Worm (Caenorhabditis elegans) whole organism, L2 larva: ENCODE data around the gene Y38H6C.9.

ENCODE experiments used
- C34F6.9 ChIP-seq: fragments of 150-350 bp; optimal IDR thresholded peaks from 2 replicates; lab custom pipeline; 2014; ENCODE audit warnings: missing biosample characterization, missing genetic modification characterization
- R02D3.7 ChIP-seq: fragments of 150-350 bp; optimal IDR thresholded peaks from 2 replicates; lab custom pipeline; 2014; ENCODE audit warnings: missing biosample characterization, missing genetic modification characterization
- Y55F3AM.14 ChIP-seq: fragments of 200-800 bp; sonication (Bioruptor generic); optimal IDR thresholded peaks from 2 replicates; lab custom pipeline; 2018; ENCODE audit warnings: mild to moderate bottlenecking, missing genetic modification characterization, missing compliant biosample characterization
- aly-2 ChIP-seq: fragments of 150-350 bp; optimal IDR thresholded peaks from 2 replicates; lab custom pipeline; 2014; ENCODE audit warnings: missing biosample characterization, missing genetic modification characterization
- ama-1 ChIP-seq: fragments of 150-350 bp; optimal IDR thresholded peaks from 2 replicates; lab custom pipeline; 2018; ENCODE audit warnings: inconsistent platforms
- blmp-1 ChIP-seq: sonication (generic microtip); optimal IDR thresholded peaks from 2 replicates; lab custom pipeline; 2017; ENCODE audit warnings: missing genetic modification characterization, mild to moderate bottlenecking, missing compliant biosample characterization, antibody characterized with exemption, moderate library complexity; ENCODE audit not compliant: insufficient read depth
- crh-2 ChIP-seq: sonication (generic microtip); optimal IDR thresholded peaks from 2 replicates; lab custom pipeline; 2017; ENCODE audit warnings: missing biosample characterization, missing genetic modification characterization
- egl-27 ChIP-seq: sonication (generic microtip); optimal IDR thresholded peaks from 3 replicates; lab custom pipeline; 2017; ENCODE audit warnings: missing biosample characterization, missing genetic modification reagents, missing genetic modification characterization
- elt-1 ChIP-seq: fragments of 150-350 bp; optimal IDR thresholded peaks from 2 replicates; lab custom pipeline; 2014; ENCODE audit warnings: missing biosample characterization, missing genetic modification characterization
- fos-1 ChIP-seq: fragments of 150-350 bp; optimal IDR thresholded peaks from 2 replicates; lab custom pipeline; 2014; ENCODE audit warnings: missing biosample characterization, missing genetic modification characterization
- gmeb-1 ChIP-seq: fragments of 150-350 bp; optimal IDR thresholded peaks from 2 replicates; lab custom pipeline; 2014; ENCODE audit warnings: missing biosample characterization, missing genetic modification characterization
- lin-11 ChIP-seq: fragments of 150-350 bp; sonication (generic microtip); optimal IDR thresholded peaks from 2 replicates; lab custom pipeline; 2014; ENCODE audit warnings: missing biosample characterization, missing genetic modification characterization, inconsistent platforms, mixed read lengths
- lin-39 ChIP-seq: fragments of 150-350 bp; optimal IDR thresholded peaks from 2 replicates; lab custom pipeline; 2014; ENCODE audit warnings: missing biosample characterization, missing genetic modification reagents, missing genetic modification characterization
- lsy-2 ChIP-seq, 2 experiments: fragments of 150-350 bp in 1 of 2; sonication (generic microtip) in 1 of 2; optimal IDR thresholded peaks; 2 replicates each; lab custom pipeline; 2014 to 2017; ENCODE audit warnings: missing biosample characterization in 2 of 2, missing genetic modification characterization in 2 of 2
- mab-5 ChIP-seq: fragments of 150-350 bp; optimal IDR thresholded peaks from 2 replicates; lab custom pipeline; 2014; ENCODE audit warnings: missing biosample characterization, missing genetic modification characterization
- mbf-1 ChIP-seq: sonication (generic microtip); optimal IDR thresholded peaks from 2 replicates; lab custom pipeline; 2017; ENCODE audit warnings: missing biosample characterization, missing genetic modification characterization
- nhr-11 ChIP-seq: fragments of 150-350 bp; optimal IDR thresholded peaks from 2 replicates; lab custom pipeline; 2014; ENCODE audit warnings: missing biosample characterization, missing genetic modification characterization
- nhr-12 ChIP-seq: fragments of 150-350 bp; optimal IDR thresholded peaks from 2 replicates; lab custom pipeline; 2014; ENCODE audit warnings: missing biosample characterization, missing genetic modification characterization
- nhr-129 ChIP-seq: fragments of 150-350 bp; optimal IDR thresholded peaks from 2 replicates; lab custom pipeline; 2014; ENCODE audit warnings: missing biosample characterization, missing genetic modification characterization
- nhr-23 ChIP-seq: fragments of 150-350 bp; optimal IDR thresholded peaks from 2 replicates; lab custom pipeline; 2014; ENCODE audit warnings: missing biosample characterization, missing genetic modification reagents, missing genetic modification characterization
- nhr-237 ChIP-seq: fragments of 150-350 bp; optimal IDR thresholded peaks from 2 replicates; lab custom pipeline; 2014; ENCODE audit warnings: missing biosample characterization, missing genetic modification characterization
- nhr-25 ChIP-seq: fragments of 150-350 bp; sonication (generic microtip); optimal IDR thresholded peaks from 3 replicates; lab custom pipeline; 2014; ENCODE audit warnings: missing biosample characterization, missing genetic modification characterization
- nhr-77 ChIP-seq: fragments of 150-350 bp; optimal IDR thresholded peaks from 2 replicates; lab custom pipeline; 2014; ENCODE audit warnings: missing biosample characterization, missing genetic modification characterization
- peb-1 ChIP-seq: fragments of 150-350 bp; optimal IDR thresholded peaks from 2 replicates; lab custom pipeline; 2014; ENCODE audit warnings: missing biosample characterization, missing genetic modification characterization
- sem-4 ChIP-seq: fragments of 150-350 bp; optimal IDR thresholded peaks from 2 replicates; lab custom pipeline; 2014; ENCODE audit warnings: missing biosample characterization, missing genetic modification reagents, missing genetic modification characterization
- skn-1 ChIP-seq: sonication (generic microtip); optimal IDR thresholded peaks from 2 replicates; lab custom pipeline; 2017; ENCODE audit warnings: missing biosample characterization, missing genetic modification characterization
- sma-3 ChIP-seq: sonication (generic microtip); optimal IDR thresholded peaks from 2 replicates; lab custom pipeline; 2016; ENCODE audit warnings: missing genetic modification reagents, missing genetic modification characterization, missing compliant biosample characterization
- snpc-4 ChIP-seq: fragments of 150-350 bp; optimal IDR thresholded peaks from 2 replicates; lab custom pipeline; 2014; ENCODE audit warnings: missing biosample characterization, missing genetic modification characterization
- unc-55 ChIP-seq: fragments of 150-350 bp; sonication (generic microtip); optimal IDR thresholded peaks from 3 replicates; lab custom pipeline; 2014; ENCODE audit warnings: missing biosample characterization, missing genetic modification reagents, missing genetic modification characterization
- zag-1 ChIP-seq: fragments of 150-350 bp; optimal IDR thresholded peaks from 2 replicates; lab custom pipeline; 2014; ENCODE audit warnings: missing biosample characterization, missing genetic modification characterization
- ztf-1 ChIP-seq: fragments of 200-800 bp; sonication (Bioruptor generic); conservative IDR thresholded peaks from 2 replicates; pipeline ENCODE4 v1.3.6; 2022; ENCODE audit warnings: missing genetic modification characterization, missing compliant biosample characterization
- ztf-11 ChIP-seq: sonication (generic microtip); optimal IDR thresholded peaks from 2 replicates; lab custom pipeline; 2017; ENCODE audit warnings: missing biosample characterization, missing genetic modification characterization
- ztf-4 ChIP-seq: fragments of 150-350 bp; optimal IDR thresholded peaks from 2 replicates; lab custom pipeline; 2014; ENCODE audit warnings: missing biosample characterization, missing genetic modification characterization

The Y38H6C.9 gene

DNA sequence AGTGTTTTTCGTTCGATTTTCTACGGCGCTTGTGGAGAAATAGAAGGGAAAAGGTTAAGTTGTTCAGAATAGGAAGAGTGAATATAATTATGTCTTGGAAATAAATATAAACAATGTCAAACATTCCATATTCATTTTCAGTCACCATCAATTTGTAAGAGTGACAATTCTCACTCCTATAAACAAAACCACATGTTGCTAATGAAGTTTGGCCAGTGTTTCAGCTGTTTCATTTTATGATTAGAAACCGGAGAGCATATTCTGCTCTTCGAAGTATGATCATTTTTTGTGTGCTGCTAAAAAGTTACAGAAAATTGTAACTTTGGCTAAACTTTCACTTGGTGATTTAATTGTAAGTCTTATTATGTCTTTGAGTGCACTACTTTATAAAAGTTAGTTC is 33.0 kb upstream of the Y38H6C.9 start, which contains the start of gene Y38H6C.21:
Y38H6C.21 (minus strand) TSS at position 148 of the 400 bp plus-strand sequence.
- TF ChIP-seq gmeb-1 (tag; lab: Kevin White, UChicago), result no peak
- no peak for TF ChIP-seq zag-1
- TF ChIP-seq sma-3 (GFP tag; lab: Kevin White, UChicago), result no peak
- no peak for TF ChIP-seq Y55F3AM.14

ce11 chrV:20552971-20553370 is 30.9 kb upstream of the Y38H6C.9 start, which contains the start of gene vmo-1:
TSS of gene vmo-1 (minus strand) at chrV:20553071.
- TF ChIP-seq skn-1 (tag; lab: Kevin White, UChicago) (no peak), blmp-1 (tag; lab: Kevin White, UChicago) (no peak), nhr-23 (no peak), mab-5 (tag; lab: Kevin White, UChicago) (no peak), gmeb-1 (tag; lab: Kevin White, UChicago) (no peak), peb-1 (tag; lab: Kevin White, UChicago) (no peak), C34F6.9 (tag; lab: Kevin White, UChicago) (no peak), nhr-25 (tag; lab: Kevin White, UChicago) (no peak), nhr-237 (no peak), unc-55 (GFP tag; lab: Kevin White, UChicago) (no peak), ztf-1 (no peak), lin-11 (no peak), crh-2 (tag; lab: Kevin White, UChicago) (no peak), ztf-11 (tag; lab: Kevin White, UChicago) (no peak), nhr-77 (tag; lab: Kevin White, UChicago) (no peak)

DNA sequence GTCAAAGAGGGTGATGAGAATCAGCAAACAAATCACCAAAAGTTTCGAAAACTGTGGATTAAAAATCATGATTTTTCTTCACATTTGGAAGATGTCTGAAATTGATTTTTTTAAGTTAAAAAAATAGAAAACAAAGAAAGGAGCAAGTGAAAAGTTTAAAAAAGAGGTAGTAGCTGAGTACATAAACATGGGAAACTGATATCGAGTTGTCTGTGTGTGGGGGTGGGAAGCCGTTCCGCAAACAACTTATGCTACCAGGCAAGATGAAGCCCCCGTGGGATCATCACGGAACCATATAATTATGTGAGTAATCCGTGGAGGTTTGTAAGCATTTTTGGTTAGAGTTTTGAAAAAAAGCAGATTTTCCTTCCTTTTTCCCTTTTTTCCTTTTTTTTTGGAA is 29.0 kb upstream of the Y38H6C.9 start, which contains the start of gene Y38H6C.20:
Y38H6C.20 (minus strand) TSS at position 101 of the 400 bp plus-strand sequence.
- no peak for TF ChIP-seq crh-2 (tag; lab: Kevin White, UChicago)
- TF ChIP-seq C34F6.9 (tag; lab: Kevin White, UChicago), result no peak
- no peak for TF ChIP-seq mbf-1 (tag; lab: Kevin White, UChicago)
- no peak for TF ChIP-seq lsy-2 (tag; optimal IDR thresholded peaks at IDR 0.05; lab: Kevin White, UChicago)
- TF ChIP-seq snpc-4 (tag; lab: Kevin White, UChicago), result no peak
- TF ChIP-seq R02D3.7 (tag; lab: Kevin White, UChicago), result no peak
- TF ChIP-seq nhr-11 (tag; lab: Kevin White, UChicago), result no peak
- no peak for TF ChIP-seq nhr-237
- no peak for TF ChIP-seq peb-1 (tag; lab: Kevin White, UChicago)
- TF ChIP-seq mab-5 (tag; lab: Kevin White, UChicago), result no peak
- no peak for TF ChIP-seq sem-4 (tag; lab: Kevin White, UChicago)
- TF ChIP-seq ama-1 (lab: Kevin White, UChicago), result no peak
- TF ChIP-seq nhr-129, result no peak
- no peak for TF ChIP-seq nhr-12
- TF ChIP-seq elt-1 (tag; lab: Kevin White, UChicago), result no peak
- no peak for TF ChIP-seq blmp-1 (tag; lab: Kevin White, UChicago)
- TF ChIP-seq aly-2, result no peak
- no peak for TF ChIP-seq egl-27 (tag; lab: Kevin White, UChicago)
- no peak for TF ChIP-seq sma-3 (GFP tag; lab: Kevin White, UChicago)

ce11 chrV:20547048-20547447 is 25.0 kb upstream of the Y38H6C.9 start, which contains the start of gene Y38H6C.18:
TSS of gene Y38H6C.18 (minus strand) at chrV:20547148.
- TF ChIP-seq ztf-4 (tag; lab: Kevin White, UChicago) (no peak), sem-4 (tag; lab: Kevin White, UChicago) (no peak)

- TF ChIP-seq ztf-1, result no peak
- TF ChIP-seq fos-1, result peak; percentile 10
- no peak for TF ChIP-seq lin-39 (tag; lab: Kevin White, UChicago)
- TF ChIP-seq nhr-11 (tag; lab: Kevin White, UChicago), result no peak
These were observed 23.7 kb upstream of the Y38H6C.9 start for ce11 chrV:20545742-20546141.

DNA sequence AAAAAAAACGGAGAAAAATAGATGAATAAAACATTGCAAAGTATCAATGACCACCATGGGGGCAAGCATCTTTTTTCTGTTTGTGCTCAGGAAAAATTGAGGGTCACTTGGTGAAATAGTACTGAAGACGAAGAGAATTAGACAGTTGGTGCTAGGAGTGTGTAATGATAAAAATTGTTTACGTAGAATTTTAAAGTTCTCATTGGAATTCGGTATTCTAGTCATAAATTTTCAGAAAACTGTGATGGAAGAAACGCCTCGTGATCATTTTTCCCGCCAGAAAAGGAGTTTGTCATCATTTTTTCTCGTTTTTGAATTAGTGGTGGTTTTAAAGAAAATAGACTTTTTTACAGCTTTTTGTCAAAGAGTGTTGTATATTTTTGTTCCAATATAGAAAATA is 22.5 kb upstream of the Y38H6C.9 start:
- TF ChIP-seq skn-1 (tag; lab: Kevin White, UChicago), result peak; percentile 79
- peak; percentile 19 for TF ChIP-seq gmeb-1 (tag; lab: Kevin White, UChicago)
- TF ChIP-seq zag-1, result no peak
- TF ChIP-seq, all 48 proteins: peak for 2
